Worm (Caenorhabditis elegans) whole organism, L2 larva: Measurements from ENCODE around the gene cnc-6.
A peak's percentile ranks its signal among the peaks of the same experiment; 100 is the strongest.

Source experiments
- C34F6.9 ChIP-seq: fragments of 150-350 bp; optimal IDR thresholded peaks from 2 replicates; lab custom pipeline; 2014; ENCODE audit warnings: missing biosample characterization, missing genetic modification characterization
- F13H6.1 ChIP-seq: sonication (generic microtip); optimal IDR thresholded peaks from 2 replicates; lab custom pipeline; 2016; ENCODE audit warnings: missing genetic modification characterization, missing compliant biosample characterization
- Y55F3AM.14 ChIP-seq: fragments of 200-800 bp; sonication (Bioruptor generic); optimal IDR thresholded peaks from 2 replicates; lab custom pipeline; 2018; ENCODE audit warnings: mild to moderate bottlenecking, missing genetic modification characterization, missing compliant biosample characterization
- ZK546.5 ChIP-seq: sonication (generic microtip); optimal IDR thresholded peaks from 2 replicates; lab custom pipeline; 2017; ENCODE audit warnings: missing biosample characterization, missing genetic modification characterization
- alr-1 ChIP-seq: fragments of 150-350 bp; optimal IDR thresholded peaks from 2 replicates; lab custom pipeline; 2014; ENCODE audit warnings: missing biosample characterization, missing genetic modification characterization
- aly-2 ChIP-seq: fragments of 150-350 bp; optimal IDR thresholded peaks from 2 replicates; lab custom pipeline; 2014; ENCODE audit warnings: missing biosample characterization, missing genetic modification characterization
- ama-1 ChIP-seq: fragments of 150-350 bp; optimal IDR thresholded peaks from 2 replicates; lab custom pipeline; 2018; ENCODE audit warnings: inconsistent platforms
- blmp-1 ChIP-seq: sonication (generic microtip); optimal IDR thresholded peaks from 2 replicates; lab custom pipeline; 2017; ENCODE audit warnings: missing genetic modification characterization, mild to moderate bottlenecking, missing compliant biosample characterization, antibody characterized with exemption, moderate library complexity; ENCODE audit not compliant: insufficient read depth
- ceh-16 ChIP-seq: fragments of 150-350 bp; optimal IDR thresholded peaks from 2 replicates; lab custom pipeline; 2014; ENCODE audit warnings: missing biosample characterization, missing genetic modification characterization
- ceh-82 ChIP-seq: fragments of 150-350 bp; optimal IDR thresholded peaks from 2 replicates; lab custom pipeline; 2014; ENCODE audit warnings: missing biosample characterization, missing genetic modification characterization
- crh-2 ChIP-seq: sonication (generic microtip); optimal IDR thresholded peaks from 2 replicates; lab custom pipeline; 2017; ENCODE audit warnings: missing biosample characterization, missing genetic modification characterization
- dmd-4 ChIP-seq: sonication (generic microtip); optimal IDR thresholded peaks from 2 replicates; lab custom pipeline; 2017; ENCODE audit warnings: missing biosample characterization, missing genetic modification characterization
- egl-27 ChIP-seq: sonication (generic microtip); optimal IDR thresholded peaks from 3 replicates; lab custom pipeline; 2017; ENCODE audit warnings: missing biosample characterization, missing genetic modification reagents, missing genetic modification characterization
- elt-1 ChIP-seq: fragments of 150-350 bp; optimal IDR thresholded peaks from 2 replicates; lab custom pipeline; 2014; ENCODE audit warnings: missing biosample characterization, missing genetic modification characterization
- fos-1 ChIP-seq: fragments of 150-350 bp; optimal IDR thresholded peaks from 2 replicates; lab custom pipeline; 2014; ENCODE audit warnings: missing biosample characterization, missing genetic modification characterization
- gmeb-1 ChIP-seq: fragments of 150-350 bp; optimal IDR thresholded peaks from 2 replicates; lab custom pipeline; 2014; ENCODE audit warnings: missing biosample characterization, missing genetic modification characterization
- lin-13 ChIP-seq: fragments of 150-350 bp; optimal IDR thresholded peaks from 2 replicates; lab custom pipeline; 2014; ENCODE audit warnings: missing biosample characterization, missing genetic modification reagents, missing genetic modification characterization
- lsy-2 ChIP-seq, 2 experiments: fragments of 150-350 bp in 1 of 2; sonication (generic microtip) in 1 of 2; optimal IDR thresholded peaks; 2 replicates each; lab custom pipeline; 2014 to 2017; ENCODE audit warnings: missing biosample characterization in 2 of 2, missing genetic modification characterization in 2 of 2
- mab-5 ChIP-seq: fragments of 150-350 bp; optimal IDR thresholded peaks from 2 replicates; lab custom pipeline; 2014; ENCODE audit warnings: missing biosample characterization, missing genetic modification characterization
- mbf-1 ChIP-seq: sonication (generic microtip); optimal IDR thresholded peaks from 2 replicates; lab custom pipeline; 2017; ENCODE audit warnings: missing biosample characterization, missing genetic modification characterization
- mdl-1 ChIP-seq, 2 experiments: fragments of 150-350 bp in 1 of 2; sonication (generic microtip) in 1 of 2; optimal IDR thresholded peaks; 2 replicates each; lab custom pipeline; 2017; ENCODE audit warnings: missing biosample characterization in 2 of 2, missing genetic modification characterization in 2 of 2
- nhr-10 ChIP-seq: sonication (generic microtip); optimal IDR thresholded peaks from 2 replicates; lab custom pipeline; 2017; ENCODE audit warnings: missing biosample characterization, missing genetic modification characterization
- nhr-12 ChIP-seq: fragments of 150-350 bp; optimal IDR thresholded peaks from 2 replicates; lab custom pipeline; 2014; ENCODE audit warnings: missing biosample characterization, missing genetic modification characterization
- nhr-21 ChIP-seq: fragments of 150-350 bp; optimal IDR thresholded peaks from 2 replicates; lab custom pipeline; 2014; ENCODE audit warnings: missing biosample characterization, missing genetic modification characterization
- nhr-23 ChIP-seq: fragments of 150-350 bp; optimal IDR thresholded peaks from 2 replicates; lab custom pipeline; 2014; ENCODE audit warnings: missing biosample characterization, missing genetic modification reagents, missing genetic modification characterization
- nhr-237 ChIP-seq: fragments of 150-350 bp; optimal IDR thresholded peaks from 2 replicates; lab custom pipeline; 2014; ENCODE audit warnings: missing biosample characterization, missing genetic modification characterization
- nhr-25 ChIP-seq: fragments of 150-350 bp; sonication (generic microtip); optimal IDR thresholded peaks from 3 replicates; lab custom pipeline; 2014; ENCODE audit warnings: missing biosample characterization, missing genetic modification characterization
- sem-4 ChIP-seq: fragments of 150-350 bp; optimal IDR thresholded peaks from 2 replicates; lab custom pipeline; 2014; ENCODE audit warnings: missing biosample characterization, missing genetic modification reagents, missing genetic modification characterization
- sma-3 ChIP-seq: sonication (generic microtip); optimal IDR thresholded peaks from 2 replicates; lab custom pipeline; 2016; ENCODE audit warnings: missing genetic modification reagents, missing genetic modification characterization, missing compliant biosample characterization
- sma-9 ChIP-seq, 2 experiments: fragments of 150-350 bp in 1 of 2; sonication (generic microtip) in 1 of 2; optimal IDR thresholded peaks; 2 replicates each; lab custom pipeline; 2014 to 2016; ENCODE audit warnings: missing genetic modification characterization in 2 of 2, mild to moderate bottlenecking in 1 of 2, missing biosample characterization in 1 of 2, missing compliant biosample characterization in 1 of 2, missing genetic modification reagents in 1 of 2, moderate library complexity in 1 of 2
- snpc-4 ChIP-seq: fragments of 150-350 bp; optimal IDR thresholded peaks from 2 replicates; lab custom pipeline; 2014; ENCODE audit warnings: missing biosample characterization, missing genetic modification characterization
- unc-39 ChIP-seq: fragments of 150-350 bp; optimal IDR thresholded peaks from 2 replicates; lab custom pipeline; 2014; ENCODE audit warnings: missing biosample characterization, missing genetic modification characterization
- unc-55 ChIP-seq: fragments of 150-350 bp; sonication (generic microtip); optimal IDR thresholded peaks from 3 replicates; lab custom pipeline; 2014; ENCODE audit warnings: missing biosample characterization, missing genetic modification reagents, missing genetic modification characterization
- unc-62 ChIP-seq: fragments of 150-350 bp; optimal IDR thresholded peaks from 2 replicates; lab custom pipeline; 2014; ENCODE audit warnings: missing biosample characterization, missing genetic modification reagents, missing genetic modification characterization
- zag-1 ChIP-seq: fragments of 150-350 bp; optimal IDR thresholded peaks from 2 replicates; lab custom pipeline; 2014; ENCODE audit warnings: missing biosample characterization, missing genetic modification characterization
- ztf-1 ChIP-seq: fragments of 200-800 bp; sonication (Bioruptor generic); conservative IDR thresholded peaks from 2 replicates; pipeline ENCODE4 v1.3.6; 2022; ENCODE audit warnings: missing genetic modification characterization, missing compliant biosample characterization
- ztf-11 ChIP-seq: sonication (generic microtip); optimal IDR thresholded peaks from 2 replicates; lab custom pipeline; 2017; ENCODE audit warnings: missing biosample characterization, missing genetic modification characterization
- ztf-4 ChIP-seq: fragments of 150-350 bp; optimal IDR thresholded peaks from 2 replicates; lab custom pipeline; 2014; ENCODE audit warnings: missing biosample characterization, missing genetic modification characterization

Gene cnc-6

DNA sequence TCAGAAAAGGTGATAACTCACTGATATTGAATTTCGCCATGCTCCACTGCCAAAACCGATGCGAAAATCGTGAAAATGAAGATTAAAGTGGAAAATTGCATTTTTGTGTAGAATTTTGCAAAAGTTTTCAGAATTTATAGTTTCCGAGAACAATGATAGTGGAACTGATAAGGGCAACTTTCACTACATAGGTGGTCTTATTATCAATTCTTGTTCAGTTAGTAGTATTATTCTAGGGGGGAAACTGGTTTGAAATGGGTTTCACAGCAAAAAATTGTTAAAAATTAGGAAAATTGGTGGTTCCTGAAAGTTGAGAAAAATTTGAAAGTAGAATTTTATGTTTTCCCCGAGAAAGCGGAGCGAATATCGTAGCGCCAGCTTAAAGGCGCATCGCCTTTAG, 5.2 kb upstream of the cnc-6 start, which contains the start of gene Y46E12A.5:
TSS of gene Y46E12A.5 (minus strand) at position 101 of the 400 bp plus-strand sequence.
- TF ChIP-seq nhr-21 (tag; lab: Kevin White, UChicago) (no peak), nhr-237 (tag; lab: Kevin White, UChicago) (no peak), ceh-16 (no peak), ztf-1 (GFP tag; lab: Robert Waterston, UW) (no peak)
- TF ChIP-seq, all 48 proteins: peak for 0

DNA sequence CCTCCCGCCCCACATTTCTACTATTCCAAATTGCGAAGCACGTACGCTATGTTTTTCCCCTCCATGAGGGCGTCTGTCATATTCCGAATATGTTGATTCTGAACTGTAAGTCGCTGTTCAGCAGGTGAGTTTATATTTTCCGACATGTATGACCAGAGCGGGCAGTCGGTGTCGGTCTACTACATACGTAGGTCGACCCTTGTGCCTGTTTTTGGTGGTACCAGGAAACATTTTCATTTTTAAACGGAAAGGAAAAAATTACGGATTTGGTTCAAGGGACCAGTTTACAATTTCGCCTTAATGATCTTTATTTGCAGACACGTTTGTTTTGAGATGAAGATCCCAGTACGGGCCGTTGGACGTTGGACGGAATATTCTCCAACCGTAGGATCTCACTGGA, 4.7 kb upstream of the cnc-6 start, which contains the start of gene Y46E12A.2:
TSS of gene Y46E12A.2 (plus strand) at position 301 of the 400 bp plus-strand sequence.
- TF ChIP-seq ceh-82 (tag; lab: Kevin White, UChicago) (no peak), snpc-4 (tag; lab: Kevin White, UChicago) (no peak), dmd-4 (tag; lab: Kevin White, UChicago) (no peak), unc-39 (no peak), ZK546.5 (tag; lab: Kevin White, UChicago) (no peak), nhr-237 (tag; lab: Kevin White, UChicago) (no peak), nhr-21 (tag; lab: Kevin White, UChicago) (no peak), elt-1 (tag; lab: Kevin White, UChicago) (no peak), fos-1 (no peak), mbf-1 (tag; lab: Kevin White, UChicago) (no peak), unc-62 (GFP tag; lab: Kevin White, UChicago) (no peak), sma-3 (no peak), ama-1 (lab: Kevin White, UChicago) (no peak), crh-2 (tag; lab: Kevin White, UChicago) (no peak), mdl-1 (tag; optimal IDR thresholded peaks at IDR 0.05; lab: Kevin White, UChicago) (no peak), lin-13 (GFP tag; lab: Kevin White, UChicago) (no peak), blmp-1 (tag; lab: Kevin White, UChicago) (no peak)

DNA sequence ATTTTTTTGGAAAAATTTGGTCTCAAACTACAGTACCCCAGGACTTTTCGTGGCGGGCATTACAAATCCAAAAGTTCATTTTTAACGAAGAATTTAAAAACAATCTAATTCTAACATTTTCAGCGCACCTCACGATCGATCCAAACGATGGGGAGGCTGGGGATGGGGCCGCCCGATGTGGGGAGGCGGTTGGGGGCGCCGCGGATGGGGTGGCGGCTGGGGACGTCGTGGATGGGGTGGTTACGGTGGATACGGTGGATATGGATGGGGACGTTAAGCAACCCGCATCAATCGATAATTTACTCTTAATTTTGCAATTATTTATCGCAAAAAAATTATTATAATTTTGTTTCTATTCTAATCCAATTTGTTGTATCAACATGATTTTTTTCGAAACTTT, 1.1 kb downstream of the cnc-6 start:
- TF ChIP-seq ama-1 (lab: Kevin White, UChicago), result no peak
- no peak for TF ChIP-seq ztf-4 (tag; lab: Kevin White, UChicago)
- TF ChIP-seq F13H6.1 (tag; lab: Kevin White, UChicago), result no peak

DNA sequence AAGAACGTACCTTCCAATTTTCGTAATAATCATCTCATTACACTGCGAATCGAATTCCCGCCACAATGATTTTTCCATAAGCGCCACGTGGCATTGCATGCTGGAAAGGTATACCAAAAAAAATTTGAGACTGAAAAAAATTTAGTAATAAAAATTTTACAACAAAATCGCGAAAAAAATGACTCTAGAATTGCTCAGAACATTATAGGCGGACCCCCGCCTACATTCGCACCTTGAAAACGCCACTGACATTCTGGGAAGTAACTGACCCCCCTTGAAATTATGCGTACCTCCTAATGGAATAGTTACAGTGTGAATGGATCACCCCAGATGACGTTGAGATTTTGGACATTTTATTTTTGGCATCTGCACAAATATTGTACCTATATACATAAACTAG, 6.7 kb downstream of the cnc-6 start, which contains the start of gene tbx-43:
TSS of gene tbx-43 (minus strand) at position 101 of the 400 bp plus-strand sequence.
- TF ChIP-seq ztf-4 (tag; lab: Kevin White, UChicago) (no peak), lsy-2 (tag; optimal IDR thresholded peaks at IDR 0.05; lab: Kevin White, UChicago) (no peak), unc-55 (no peak)

DNA sequence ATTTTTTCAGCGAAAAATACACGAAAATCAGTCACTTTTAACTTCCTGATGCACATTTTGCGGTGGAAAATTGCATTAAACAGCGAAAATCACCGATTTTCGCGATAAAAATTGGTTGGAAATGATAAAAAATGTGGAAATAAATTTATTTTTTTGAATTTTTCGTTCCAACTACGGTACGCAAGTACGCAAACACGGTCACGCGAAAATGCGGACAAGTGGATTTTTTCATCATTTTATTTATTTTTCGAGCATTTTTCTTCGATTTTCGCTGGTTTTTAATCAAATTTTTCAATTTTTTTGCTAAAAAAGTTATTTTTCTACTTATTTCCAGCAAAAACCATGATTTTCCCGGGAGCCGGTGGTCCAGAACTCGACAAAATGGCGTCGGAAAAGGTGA, 14.1 kb downstream of the cnc-6 start, which contains the start of gene Y39A3CL.3:
TSS of gene Y39A3CL.3 (plus strand) at position 335 of the 400 bp plus-strand sequence.
- TF ChIP-seq lin-13 (GFP tag; lab: Kevin White, UChicago) (peak; percentile 39), unc-55 (peak; percentile 55), crh-2 (tag; lab: Kevin White, UChicago) (no peak), gmeb-1 (tag; lab: Kevin White, UChicago) (peak; percentile 46), lsy-2 (tag; optimal IDR thresholded peaks at IDR 0.05; lab: Kevin White, UChicago) (peak; percentile 92 to 97), nhr-23 (tag; lab: Kevin White, UChicago) (no peak), ceh-16 (no peak), fos-1 (no peak), C34F6.9 (tag; lab: Kevin White, UChicago) (peak; percentile 44)
- TF ChIP-seq, all 48 proteins: peak for 5

DNA sequence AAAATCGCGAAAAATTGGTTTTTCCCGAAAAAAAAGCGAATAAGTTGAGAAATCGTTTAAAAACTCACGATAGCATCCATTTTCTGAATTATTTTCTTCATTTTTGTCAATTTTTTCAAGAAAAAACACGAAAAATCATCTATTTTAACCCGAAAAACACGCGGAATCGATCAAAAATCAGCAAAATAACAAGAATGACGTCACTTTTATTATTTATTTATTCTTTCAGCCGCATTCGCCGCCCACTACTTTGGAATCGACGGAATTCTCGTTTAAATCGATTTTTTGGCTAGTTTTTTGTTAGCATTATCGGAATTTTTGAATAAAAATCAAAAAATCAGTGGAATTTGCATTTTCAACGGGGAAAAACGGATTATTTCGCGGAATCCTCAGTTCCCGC, 14.6 kb downstream of the cnc-6 start, which contains the start of gene Y39A3CL.4:
TSS of gene Y39A3CL.4 (minus strand) at position 101 of the 400 bp plus-strand sequence.
- TF ChIP-seq nhr-25 (tag; lab: Kevin White, UChicago) (no peak), nhr-21 (tag; lab: Kevin White, UChicago) (no peak)

DNA sequence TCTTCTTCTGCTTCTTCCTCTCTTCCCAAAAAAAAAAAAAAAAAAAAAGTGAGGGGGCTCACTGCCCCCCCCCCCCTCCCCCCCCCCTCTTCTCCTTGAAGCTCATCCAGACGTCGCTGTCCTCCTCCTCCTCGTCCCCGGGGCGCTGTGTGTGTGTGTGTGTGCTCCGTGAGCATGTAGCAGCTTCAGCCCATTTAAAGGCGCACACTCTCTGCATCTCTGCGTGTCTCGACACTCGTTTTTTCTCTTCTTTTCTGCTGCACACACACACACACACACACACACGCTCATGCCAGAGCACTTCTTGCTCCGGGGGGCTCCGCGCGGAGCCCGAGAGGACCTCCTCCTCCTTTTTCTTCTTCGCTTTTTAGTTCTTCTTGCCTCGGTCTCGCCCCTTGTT, 22.5 kb downstream of the cnc-6 start:
- TF ChIP-seq sma-9 (GFP tag; optimal IDR thresholded peaks at IDR 0.05; lab: Kevin White, UChicago) (peak; percentile 20), sma-9 (tag; optimal IDR thresholded peaks at IDR 0.05; lab: Kevin White, UChicago) (no peak), sem-4 (tag; lab: Kevin White, UChicago) (no peak), aly-2 (tag; lab: Kevin White, UChicago) (no peak), alr-1 (tag; lab: Kevin White, UChicago) (no peak), mdl-1 (tag; optimal IDR thresholded peaks at IDR 0.05; lab: Kevin White, UChicago) (peak in 1 of 2 experiments; percentile 51), mbf-1 (tag; lab: Kevin White, UChicago) (no peak), snpc-4 (tag; lab: Kevin White, UChicago) (peak; percentile 13), ZK546.5 (tag; lab: Kevin White, UChicago) (no peak), lsy-2 (tag; optimal IDR thresholded peaks at IDR 0.05; lab: Kevin White, UChicago) (peak; percentile 39 to 74), elt-1 (tag; lab: Kevin White, UChicago) (no peak), ztf-4 (tag; lab: Kevin White, UChicago) (no peak), nhr-10 (tag; lab: Kevin White, UChicago) (no peak), zag-1 (tag; lab: Kevin White, UChicago) (peak; percentile 83), mab-5 (tag; lab: Kevin White, UChicago) (no peak), unc-55 (peak; percentile 84), egl-27 (tag; lab: Kevin White, UChicago) (no peak), ceh-16 (no peak), nhr-12 (tag; lab: Kevin White, UChicago) (no peak), Y55F3AM.14 (GFP tag; lab: Kevin White, UChicago) (peak; percentile 30), ztf-1 (GFP tag; lab: Robert Waterston, UW) (no peak), ztf-11 (tag; lab: Kevin White, UChicago) (no peak), unc-39 (no peak)
